Worm (Caenorhabditis elegans): ENCODE measurements around the gene mec-4.

ce11 chrX:16775335-16775835, 31.5 kb downstream of the mec-4 start:
- TF ChIP-seq tab-1 (GFP tag; IDR thresholded peaks at IDR 0.05) (no peak), flt-1 (GFP tag; IDR thresholded peaks at IDR 0.05) (no peak), ztf-29 (GFP tag; IDR thresholded peaks at IDR 0.05) (no peak), med-1 (GFP tag; optimal IDR thresholded peaks at IDR 0.05; ENCODE audit: insufficient read depth) (no peak), ref-1 (GFP tag; conservative IDR thresholded peaks at IDR 0.05) (no peak), klf-2 (GFP tag; conservative IDR thresholded peaks at IDR 0.05) (no peak), T22C8.4 (GFP tag; IDR thresholded peaks at IDR 0.05) (no peak), ztf-23 (GFP tag; IDR thresholded peaks at IDR 0.05) (no peak)

Measured in whole organism, midembryonic.